Fruit fly (Drosophila melanogaster): ENCODE results near the gene CG13784.
A peak's percentile ranks its signal among the peaks of the same experiment; 100 is the strongest.

Gene CG13784

DNA sequence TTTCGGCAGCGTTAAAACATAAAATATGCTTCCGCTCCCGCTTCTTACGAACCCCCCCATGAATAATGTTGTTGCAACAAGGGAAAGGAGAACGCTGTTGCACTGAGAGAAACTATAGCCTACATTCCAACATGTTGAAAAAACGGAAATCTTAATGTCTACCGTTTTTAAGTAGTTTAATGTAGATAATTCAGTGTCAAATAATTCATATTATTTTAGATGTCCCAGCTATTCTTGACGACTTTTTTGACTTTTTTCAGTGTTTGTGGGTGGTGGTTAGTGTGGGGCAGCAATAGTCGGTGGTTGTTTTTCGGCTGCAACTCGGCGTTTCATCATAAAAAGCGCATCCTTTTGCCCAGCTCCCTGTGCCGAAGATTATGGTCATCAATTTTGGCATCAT lies 42.2 kb upstream of the CG13784 start (continued):
- no peak for TF ChIP-seq CrebB (tag; optimal IDR thresholded peaks at IDR 0.05)
- peak; percentile 41; the same call in 1 of the 2 replicates for TF ChIP-seq ssp (GFP tag; IDR thresholded peaks at IDR 0.05)
- TF ChIP-seq CG4707 (GFP tag; optimal IDR thresholded peaks at IDR 0.05) = peak; percentile 47
- no peak for TF ChIP-seq ase (GFP tag; IDR thresholded peaks at IDR 0.05)
- no peak for TF ChIP-seq CG7963 (GFP tag; IDR thresholded peaks at IDR 0.05; ENCODE audit: partially characterized antibody)
- no peak for TF ChIP-seq cas (GFP tag; IDR thresholded peaks at IDR 0.05)
- TF ChIP-seq caup (GFP tag; optimal IDR thresholded peaks at IDR 0.05; ENCODE audit: severe bottlenecking) = no peak
- no peak for TF ChIP-seq CG7928 (GFP tag; optimal IDR thresholded peaks at IDR 0.05)
- TF ChIP-seq Mes4 (GFP tag; optimal IDR thresholded peaks at IDR 0.05) = peak; percentile 24
- no peak for TF ChIP-seq inv (GFP tag; IDR thresholded peaks at IDR 0.05; ENCODE audit: partially characterized antibody)
- TF ChIP-seq pros (GFP tag; optimal IDR thresholded peaks at IDR 0.05) = no peak
- no peak for TF ChIP-seq mirr (GFP tag; optimal IDR thresholded peaks at IDR 0.05)
- peak; percentile 16 for TF ChIP-seq CG10462 (GFP tag; optimal IDR thresholded peaks at IDR 0.05)
- no peak for TF ChIP-seq gcm2 (GFP tag; optimal IDR thresholded peaks at IDR 0.05)
- peak; percentile 43 for TF ChIP-seq chn (GFP tag; optimal IDR thresholded peaks at IDR 0.05)
- no peak for TF ChIP-seq HmgD (GFP tag; optimal IDR thresholded peaks at IDR 0.05)
- TF ChIP-seq CG8359 (GFP tag; optimal IDR thresholded peaks at IDR 0.05; ENCODE audit: borderline replicate concordance) = peak; percentile 8
- peak; percentile 34 for TF ChIP-seq CG15696 (tag; optimal IDR thresholded peaks at IDR 0.05)
- TF ChIP-seq CG10366 (GFP tag; IDR thresholded peaks at IDR 0.05) = peak; percentile 37
- peak; percentile 55 for TF ChIP-seq tin (GFP tag; optimal IDR thresholded peaks at IDR 0.05)
- TF ChIP-seq CG10209 (GFP tag; optimal IDR thresholded peaks at IDR 0.05) = peak; percentile 44
- TF ChIP-seq CG10321 (GFP tag; IDR thresholded peaks at IDR 0.05) = no peak
- TF ChIP-seq toy (GFP tag; IDR thresholded peaks at IDR 0.05) = no peak
- no peak for TF ChIP-seq klu (GFP tag; IDR thresholded peaks at IDR 0.05)
- TF ChIP-seq CG17568 (GFP tag; optimal IDR thresholded peaks at IDR 0.05) = peak; percentile 27
- no peak for TF ChIP-seq Aef1 (GFP tag; IDR thresholded peaks at IDR 0.05)
- TF ChIP-seq Deaf1 (tag; optimal IDR thresholded peaks at IDR 0.05) = peak; percentile 8
- peak; percentile 1 for TF ChIP-seq cwo (GFP tag; optimal IDR thresholded peaks at IDR 0.05)
- TF ChIP-seq danr (GFP tag; IDR thresholded peaks at IDR 0.05) = no peak
- TF ChIP-seq Rx (GFP tag; IDR thresholded peaks at IDR 0.05) = no peak
- TF ChIP-seq hbn (GFP tag; IDR thresholded peaks at IDR 0.05; ENCODE audit: partially characterized antibody) = no peak
- no peak for TF ChIP-seq stc (GFP tag; IDR thresholded peaks at IDR 0.05)
- no peak for TF ChIP-seq dan (GFP tag; IDR thresholded peaks at IDR 0.05)
- TF ChIP-seq wor (GFP tag; IDR thresholded peaks at IDR 0.05) = peak; percentile 41
- TF ChIP-seq sc (optimal IDR thresholded peaks at IDR 0.05) = no peak
- TF ChIP-seq sc (GFP tag; optimal IDR thresholded peaks at IDR 0.05) = peak; percentile 52
- peak; percentile 12 for TF ChIP-seq Mad (GFP tag; optimal IDR thresholded peaks at IDR 0.05)

DNA sequence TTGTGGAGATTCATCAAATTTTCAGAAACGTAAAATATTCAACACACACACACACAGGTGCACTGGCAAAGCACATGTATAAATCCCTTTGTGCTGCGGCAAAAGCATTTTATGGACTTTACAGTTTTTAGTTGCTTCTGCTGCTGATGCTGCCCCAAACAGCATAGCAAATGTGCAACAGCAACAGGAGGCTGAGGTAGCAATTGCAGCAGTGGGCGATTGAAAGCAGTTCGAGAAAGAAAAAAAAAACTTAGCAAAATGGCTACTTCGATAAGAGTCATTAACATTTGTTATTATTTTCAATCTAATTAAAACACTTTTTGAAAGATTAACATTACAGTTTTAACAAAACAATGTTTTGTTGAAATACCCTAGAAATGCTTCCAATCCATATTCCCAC lies 40.4 kb upstream of the CG13784 start:
- no peak for TF ChIP-seq Hsf (GFP tag; optimal IDR thresholded peaks at IDR 0.05)
- peak; percentile 17 for TF ChIP-seq Ets65A (GFP tag)
- no peak for TF ChIP-seq ara (GFP tag; IDR thresholded peaks at IDR 0.05)
- TF ChIP-seq ase (GFP tag; IDR thresholded peaks at IDR 0.05) = no peak
- no peak for TF ChIP-seq nom (GFP tag; optimal IDR thresholded peaks at IDR 0.05)
- TF ChIP-seq Hr51 (GFP tag; optimal IDR thresholded peaks at IDR 0.05) = no peak
- peak; percentile 11 for TF ChIP-seq Blimp-1 (GFP tag; optimal IDR thresholded peaks at IDR 0.05)
- TF ChIP-seq CG1529 (GFP tag; optimal IDR thresholded peaks at IDR 0.05) = peak; percentile 8
- peak; percentile 79 for TF ChIP-seq sens (GFP tag)
- TF ChIP-seq CG5180 (GFP tag; optimal IDR thresholded peaks at IDR 0.05) = no peak
- no peak for TF ChIP-seq CG9876 (GFP tag; optimal IDR thresholded peaks at IDR 0.05)
- TF ChIP-seq unc-4 (GFP tag; IDR thresholded peaks at IDR 0.05; ENCODE audit: partially characterized antibody) = no peak
- no peak for TF ChIP-seq CG15269 (tag; optimal IDR thresholded peaks at IDR 0.05)
- peak; percentile 13 for TF ChIP-seq cg (GFP tag; optimal IDR thresholded peaks at IDR 0.05)
- no peak for TF ChIP-seq Mrtf (GFP tag; IDR thresholded peaks at IDR 0.05)
- TF ChIP-seq Hand (GFP tag; optimal IDR thresholded peaks at IDR 0.05) = no peak
- peak; percentile 7 for TF ChIP-seq Sox102F (GFP tag; optimal IDR thresholded peaks at IDR 0.05)

Measured in whole organism, embryonic.